Worm (Caenorhabditis elegans) whole organism, L2 larva: ENCODE measurements around the gene ech-6.

ENCODE experiments used
- R02D3.7 ChIP-seq: fragments of 150-350 bp; optimal IDR thresholded peaks from 2 replicates; lab custom pipeline; 2014; ENCODE audit warnings: missing biosample characterization, missing genetic modification characterization
- Y55F3AM.14 ChIP-seq: fragments of 200-800 bp; sonication (Bioruptor generic); optimal IDR thresholded peaks from 2 replicates; lab custom pipeline; 2018; ENCODE audit warnings: mild to moderate bottlenecking, missing genetic modification characterization, missing compliant biosample characterization
- ZK546.5 ChIP-seq: sonication (generic microtip); optimal IDR thresholded peaks from 2 replicates; lab custom pipeline; 2017; ENCODE audit warnings: missing biosample characterization, missing genetic modification characterization
- aly-2 ChIP-seq: fragments of 150-350 bp; optimal IDR thresholded peaks from 2 replicates; lab custom pipeline; 2014; ENCODE audit warnings: missing biosample characterization, missing genetic modification characterization
- ama-1 ChIP-seq: fragments of 150-350 bp; optimal IDR thresholded peaks from 2 replicates; lab custom pipeline; 2018; ENCODE audit warnings: inconsistent platforms
- blmp-1 ChIP-seq: sonication (generic microtip); optimal IDR thresholded peaks from 2 replicates; lab custom pipeline; 2017; ENCODE audit warnings: missing genetic modification characterization, mild to moderate bottlenecking, missing compliant biosample characterization, antibody characterized with exemption, moderate library complexity; ENCODE audit not compliant: insufficient read depth
- ceh-16 ChIP-seq: fragments of 150-350 bp; optimal IDR thresholded peaks from 2 replicates; lab custom pipeline; 2014; ENCODE audit warnings: missing biosample characterization, missing genetic modification characterization
- ceh-82 ChIP-seq: fragments of 150-350 bp; optimal IDR thresholded peaks from 2 replicates; lab custom pipeline; 2014; ENCODE audit warnings: missing biosample characterization, missing genetic modification characterization
- crh-2 ChIP-seq: sonication (generic microtip); optimal IDR thresholded peaks from 2 replicates; lab custom pipeline; 2017; ENCODE audit warnings: missing biosample characterization, missing genetic modification characterization
- dmd-4 ChIP-seq: sonication (generic microtip); optimal IDR thresholded peaks from 2 replicates; lab custom pipeline; 2017; ENCODE audit warnings: missing biosample characterization, missing genetic modification characterization
- elt-3 ChIP-seq: sonication (generic microtip); optimal IDR thresholded peaks from 2 replicates; lab custom pipeline; 2017; ENCODE audit warnings: missing biosample characterization, missing genetic modification characterization
- fos-1 ChIP-seq: fragments of 150-350 bp; optimal IDR thresholded peaks from 2 replicates; lab custom pipeline; 2014; ENCODE audit warnings: missing biosample characterization, missing genetic modification characterization
- gmeb-1 ChIP-seq: fragments of 150-350 bp; optimal IDR thresholded peaks from 2 replicates; lab custom pipeline; 2014; ENCODE audit warnings: missing biosample characterization, missing genetic modification characterization
- lin-11 ChIP-seq: fragments of 150-350 bp; sonication (generic microtip); optimal IDR thresholded peaks from 2 replicates; lab custom pipeline; 2014; ENCODE audit warnings: missing biosample characterization, missing genetic modification characterization, inconsistent platforms, mixed read lengths
- lin-13 ChIP-seq: fragments of 150-350 bp; optimal IDR thresholded peaks from 2 replicates; lab custom pipeline; 2014; ENCODE audit warnings: missing biosample characterization, missing genetic modification reagents, missing genetic modification characterization
- lin-39 ChIP-seq: fragments of 150-350 bp; optimal IDR thresholded peaks from 2 replicates; lab custom pipeline; 2014; ENCODE audit warnings: missing biosample characterization, missing genetic modification reagents, missing genetic modification characterization
- lsy-2 ChIP-seq, 2 experiments: fragments of 150-350 bp in 1 of 2; sonication (generic microtip) in 1 of 2; optimal IDR thresholded peaks; 2 replicates each; lab custom pipeline; 2014 to 2017; ENCODE audit warnings: missing biosample characterization in 2 of 2, missing genetic modification characterization in 2 of 2
- mab-5 ChIP-seq: fragments of 150-350 bp; optimal IDR thresholded peaks from 2 replicates; lab custom pipeline; 2014; ENCODE audit warnings: missing biosample characterization, missing genetic modification characterization
- nhr-10 ChIP-seq: sonication (generic microtip); optimal IDR thresholded peaks from 2 replicates; lab custom pipeline; 2017; ENCODE audit warnings: missing biosample characterization, missing genetic modification characterization
- nhr-11 ChIP-seq: fragments of 150-350 bp; optimal IDR thresholded peaks from 2 replicates; lab custom pipeline; 2014; ENCODE audit warnings: missing biosample characterization, missing genetic modification characterization
- nhr-12 ChIP-seq: fragments of 150-350 bp; optimal IDR thresholded peaks from 2 replicates; lab custom pipeline; 2014; ENCODE audit warnings: missing biosample characterization, missing genetic modification characterization
- nhr-129 ChIP-seq: fragments of 150-350 bp; optimal IDR thresholded peaks from 2 replicates; lab custom pipeline; 2014; ENCODE audit warnings: missing biosample characterization, missing genetic modification characterization
- nhr-21 ChIP-seq: fragments of 150-350 bp; optimal IDR thresholded peaks from 2 replicates; lab custom pipeline; 2014; ENCODE audit warnings: missing biosample characterization, missing genetic modification characterization
- nhr-23 ChIP-seq: fragments of 150-350 bp; optimal IDR thresholded peaks from 2 replicates; lab custom pipeline; 2014; ENCODE audit warnings: missing biosample characterization, missing genetic modification reagents, missing genetic modification characterization
- nhr-237 ChIP-seq: fragments of 150-350 bp; optimal IDR thresholded peaks from 2 replicates; lab custom pipeline; 2014; ENCODE audit warnings: missing biosample characterization, missing genetic modification characterization
- nhr-25 ChIP-seq: fragments of 150-350 bp; sonication (generic microtip); optimal IDR thresholded peaks from 3 replicates; lab custom pipeline; 2014; ENCODE audit warnings: missing biosample characterization, missing genetic modification characterization
- nhr-6 ChIP-seq: fragments of 150-350 bp; optimal IDR thresholded peaks from 2 replicates; lab custom pipeline; 2014; ENCODE audit warnings: missing biosample characterization, missing genetic modification characterization
- nhr-77 ChIP-seq: fragments of 150-350 bp; optimal IDR thresholded peaks from 2 replicates; lab custom pipeline; 2014; ENCODE audit warnings: missing biosample characterization, missing genetic modification characterization
- peb-1 ChIP-seq: fragments of 150-350 bp; optimal IDR thresholded peaks from 2 replicates; lab custom pipeline; 2014; ENCODE audit warnings: missing biosample characterization, missing genetic modification characterization
- skn-1 ChIP-seq: sonication (generic microtip); optimal IDR thresholded peaks from 2 replicates; lab custom pipeline; 2017; ENCODE audit warnings: missing biosample characterization, missing genetic modification characterization
- sma-3 ChIP-seq: sonication (generic microtip); optimal IDR thresholded peaks from 2 replicates; lab custom pipeline; 2016; ENCODE audit warnings: missing genetic modification reagents, missing genetic modification characterization, missing compliant biosample characterization
- sma-9 ChIP-seq, 2 experiments: fragments of 150-350 bp in 1 of 2; sonication (generic microtip) in 1 of 2; optimal IDR thresholded peaks; 2 replicates each; lab custom pipeline; 2014 to 2016; ENCODE audit warnings: missing genetic modification characterization in 2 of 2, mild to moderate bottlenecking in 1 of 2, missing biosample characterization in 1 of 2, missing compliant biosample characterization in 1 of 2, missing genetic modification reagents in 1 of 2, moderate library complexity in 1 of 2
- snpc-4 ChIP-seq: fragments of 150-350 bp; optimal IDR thresholded peaks from 2 replicates; lab custom pipeline; 2014; ENCODE audit warnings: missing biosample characterization, missing genetic modification characterization
- unc-39 ChIP-seq: fragments of 150-350 bp; optimal IDR thresholded peaks from 2 replicates; lab custom pipeline; 2014; ENCODE audit warnings: missing biosample characterization, missing genetic modification characterization
- zag-1 ChIP-seq: fragments of 150-350 bp; optimal IDR thresholded peaks from 2 replicates; lab custom pipeline; 2014; ENCODE audit warnings: missing biosample characterization, missing genetic modification characterization
- ztf-1 ChIP-seq: fragments of 200-800 bp; sonication (Bioruptor generic); conservative IDR thresholded peaks from 2 replicates; pipeline ENCODE4 v1.3.6; 2022; ENCODE audit warnings: missing genetic modification characterization, missing compliant biosample characterization
- ztf-11 ChIP-seq: sonication (generic microtip); optimal IDR thresholded peaks from 2 replicates; lab custom pipeline; 2017; ENCODE audit warnings: missing biosample characterization, missing genetic modification characterization
- ztf-4 ChIP-seq: fragments of 150-350 bp; optimal IDR thresholded peaks from 2 replicates; lab custom pipeline; 2014; ENCODE audit warnings: missing biosample characterization, missing genetic modification characterization

ech-6 gene

ce11 chrIII:9783133-9783590 lies 30.5 kb upstream of the ech-6 start:
- TF ChIP-seq ama-1 = no peak
- TF ChIP-seq lin-13 (GFP tag; lab: Kevin White, UChicago) = peak; percentile 57
- TF ChIP-seq gmeb-1 (tag; lab: Kevin White, UChicago) = peak; percentile 44
- TF ChIP-seq ztf-11 (tag; lab: Kevin White, UChicago) = no peak
- TF ChIP-seq nhr-237 = no peak
- no peak for TF ChIP-seq elt-3 (tag; lab: Kevin White, UChicago)
- TF ChIP-seq nhr-129 (tag; lab: Kevin White, UChicago) = no peak
- no peak for TF ChIP-seq ceh-16 (tag; lab: Kevin White, UChicago)
- no peak for TF ChIP-seq ztf-4
- peak; percentile 47 for TF ChIP-seq nhr-21 (tag; lab: Kevin White, UChicago)
- TF ChIP-seq ZK546.5 (tag; lab: Kevin White, UChicago) = no peak
- TF ChIP-seq dmd-4 (tag; lab: Kevin White, UChicago) = no peak
- TF ChIP-seq mab-5 (tag; lab: Kevin White, UChicago) = no peak
- peak; percentile 44 for TF ChIP-seq nhr-25 (tag; lab: Kevin White, UChicago)
- TF ChIP-seq lin-11 (tag; lab: Kevin White, UChicago) = no peak
- no peak for TF ChIP-seq ztf-1 (GFP tag; lab: Robert Waterston, UW)
- TF ChIP-seq zag-1 (tag; lab: Kevin White, UChicago) = no peak
- peak; percentile 25 for TF ChIP-seq sma-3 (GFP tag; lab: Kevin White, UChicago)
- TF ChIP-seq ceh-82 (tag; lab: Kevin White, UChicago) = no peak
- TF ChIP-seq nhr-10 (tag; lab: Kevin White, UChicago) = no peak
- TF ChIP-seq crh-2 (tag; lab: Kevin White, UChicago) = peak; percentile 45
- TF ChIP-seq R02D3.7 (tag; lab: Kevin White, UChicago) = no peak
- TF ChIP-seq fos-1 (tag; lab: Kevin White, UChicago) = no peak
- TF ChIP-seq sma-9 (GFP tag; optimal IDR thresholded peaks at IDR 0.05; lab: Kevin White, UChicago) = peak; percentile 27
- TF ChIP-seq sma-9 (tag; optimal IDR thresholded peaks at IDR 0.05; lab: Kevin White, UChicago) = no peak
- no peak for TF ChIP-seq snpc-4 (tag; lab: Kevin White, UChicago)
- TF ChIP-seq nhr-12 (tag; lab: Kevin White, UChicago) = no peak
- TF ChIP-seq lsy-2 (tag; optimal IDR thresholded peaks at IDR 0.05; lab: Kevin White, UChicago) = peak in 1 of 2 experiments; percentile 45
- no peak for TF ChIP-seq nhr-6 (tag; lab: Kevin White, UChicago)
- TF ChIP-seq unc-39 (tag; lab: Kevin White, UChicago) = no peak
- no peak for TF ChIP-seq lin-39 (tag; lab: Kevin White, UChicago)
- TF ChIP-seq nhr-11 (tag; lab: Kevin White, UChicago) = no peak

DNA sequence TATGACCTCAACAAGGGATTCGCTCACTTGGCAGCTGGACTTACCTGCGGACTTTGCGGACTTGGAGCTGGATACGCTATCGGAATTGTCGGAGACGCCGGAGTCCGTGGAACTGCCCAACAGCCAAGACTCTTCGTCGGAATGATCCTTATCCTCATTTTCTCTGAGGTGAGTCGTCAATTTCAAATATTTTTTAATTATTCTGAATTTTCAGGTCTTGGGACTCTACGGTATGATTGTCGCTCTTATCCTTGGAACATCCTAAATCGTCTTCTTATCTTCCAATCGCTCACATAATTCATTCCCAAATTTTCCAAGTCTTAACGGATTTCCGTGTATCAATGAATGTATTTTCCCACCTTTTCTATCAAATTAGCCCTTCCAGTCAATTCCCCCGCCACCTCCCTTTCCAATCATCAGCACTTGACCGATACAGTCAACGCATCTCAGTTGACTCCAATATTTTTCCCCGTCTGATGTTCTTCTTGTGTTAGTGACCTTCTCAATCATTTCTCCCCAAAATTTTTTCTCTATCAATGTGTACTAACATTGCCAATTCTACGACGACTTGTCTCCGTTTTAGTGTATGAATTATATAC lies 29.9 kb upstream of the ech-6 start, which contains the start of gene R10E11.6:
R10E11.6 (plus strand) TSS at position 524 of the 599 bp plus-strand sequence.
- TF ChIP-seq unc-39 (tag; lab: Kevin White, UChicago) = no peak
- TF ChIP-seq nhr-12 (tag; lab: Kevin White, UChicago) = no peak
- no peak for TF ChIP-seq nhr-237
- no peak for TF ChIP-seq blmp-1 (tag; lab: Kevin White, UChicago)
- no peak for TF ChIP-seq ama-1
- TF ChIP-seq aly-2 = no peak
- no peak for TF ChIP-seq Y55F3AM.14
- TF ChIP-seq lin-13 (GFP tag; lab: Kevin White, UChicago) = no peak
- no peak for TF ChIP-seq skn-1 (tag; lab: Kevin White, UChicago)
- no peak for TF ChIP-seq sma-3 (GFP tag; lab: Kevin White, UChicago)
- no peak for TF ChIP-seq nhr-25 (tag; lab: Kevin White, UChicago)
- no peak for TF ChIP-seq peb-1 (tag; lab: Kevin White, UChicago)
- TF ChIP-seq ztf-1 (GFP tag; lab: Robert Waterston, UW) = no peak
- no peak for TF ChIP-seq fos-1 (tag; lab: Kevin White, UChicago)
- TF ChIP-seq lin-11 (tag; lab: Kevin White, UChicago) = no peak
- no peak for TF ChIP-seq lsy-2 (tag; optimal IDR thresholded peaks at IDR 0.05; lab: Kevin White, UChicago)
- no peak for TF ChIP-seq nhr-23 (tag; lab: Kevin White, UChicago)
- no peak for TF ChIP-seq ZK546.5 (tag; lab: Kevin White, UChicago)
- TF ChIP-seq sma-9 (GFP tag; optimal IDR thresholded peaks at IDR 0.05; lab: Kevin White, UChicago) = no peak
- no peak for TF ChIP-seq sma-9 (tag; optimal IDR thresholded peaks at IDR 0.05; lab: Kevin White, UChicago)
- no peak for TF ChIP-seq R02D3.7 (tag; lab: Kevin White, UChicago)

DNA sequence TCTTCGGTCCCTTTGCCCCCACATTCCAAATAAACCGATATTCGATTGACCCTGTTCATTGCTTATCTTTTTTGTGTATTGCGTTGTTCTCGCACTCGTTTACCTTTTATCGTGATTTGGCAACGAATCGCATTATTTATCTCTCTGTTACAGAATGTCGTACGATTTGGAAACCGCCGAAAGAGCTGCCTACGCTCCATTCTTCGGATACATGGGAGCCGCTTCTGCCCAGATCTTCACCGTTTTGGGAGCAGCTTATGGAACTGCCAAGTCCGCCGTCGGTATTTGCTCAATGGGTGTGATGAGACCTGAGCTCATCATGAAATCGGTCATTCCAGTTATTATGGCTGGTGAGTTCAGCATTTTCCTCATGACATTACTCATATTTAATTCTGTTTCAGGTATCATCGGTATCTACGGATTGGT lies 29.3 kb upstream of the ech-6 start, which contains the start of gene vha-2:
vha-2 (plus strand) TSS at position 154 of the 426 bp plus-strand sequence.
- TF ChIP-seq sma-9 (GFP tag; optimal IDR thresholded peaks at IDR 0.05; lab: Kevin White, UChicago) (no peak), sma-9 (tag; optimal IDR thresholded peaks at IDR 0.05; lab: Kevin White, UChicago) (no peak), nhr-77 (tag; lab: Kevin White, UChicago) (no peak), fos-1 (tag; lab: Kevin White, UChicago) (peak; percentile 29), nhr-129 (tag; lab: Kevin White, UChicago) (peak; percentile 1), sma-3 (GFP tag; lab: Kevin White, UChicago) (peak; percentile 15), ceh-82 (tag; lab: Kevin White, UChicago) (no peak), lin-11 (tag; lab: Kevin White, UChicago) (peak; percentile 22)
- TF ChIP-seq, all 48 proteins: peak for 4
